Fruit fly (Drosophila melanogaster): ENCODE results near the gene brk.

brk gene

dm6 chrX:7306538-7307477 is 931 bp upstream of the brk start (continued):
- TF ChIP-seq sd (tag; optimal IDR thresholded peaks at IDR 0.05) (peak; percentile 79), CG2199 (GFP tag; IDR thresholded peaks at IDR 0.05) (no peak), sob (GFP tag; IDR thresholded peaks at IDR 0.05) (peak; percentile 53), Scr (GFP tag; IDR thresholded peaks at IDR 0.05; ENCODE audit: partially characterized antibody) (0 out of 2 replicates have a peak, but pooled peaks have one; percentile 7), unpg (GFP tag; optimal IDR thresholded peaks at IDR 0.05) (peak; percentile 83), ATbp (GFP tag; optimal IDR thresholded peaks at IDR 0.05) (peak; percentile 91), CG17385 (GFP tag; optimal IDR thresholded peaks at IDR 0.05) (peak; percentile 87), CG6854 (GFP tag; optimal IDR thresholded peaks at IDR 0.05) (peak; percentile 91), bcd (GFP tag; optimal IDR thresholded peaks at IDR 0.05) (peak; percentile 96), toy (GFP tag; IDR thresholded peaks at IDR 0.05) (no peak), CG6272 (GFP tag; IDR thresholded peaks at IDR 0.05) (peak; percentile 47), Six4 (GFP tag; optimal IDR thresholded peaks at IDR 0.05) (peak; percentile 79), Side (GFP tag; optimal IDR thresholded peaks at IDR 0.05) (no peak), slp2 (GFP tag; optimal IDR thresholded peaks at IDR 0.05) (peak; percentile 79), CG11247 (GFP tag; IDR thresholded peaks at IDR 0.05) (no peak; the same call in none of the 2 replicates), CG34376 (GFP tag; optimal IDR thresholded peaks at IDR 0.05) (no peak), CG17361 (GFP tag; IDR thresholded peaks at IDR 0.05) (peak; percentile 100), sc (optimal IDR thresholded peaks at IDR 0.05) (no peak), sc (GFP tag; optimal IDR thresholded peaks at IDR 0.05) (peak; percentile 95), Usf (GFP tag; optimal IDR thresholded peaks at IDR 0.05) (peak; percentile 97), CG17829 (tag; optimal IDR thresholded peaks at IDR 0.05) (peak; percentile 94), CG3726 (GFP tag; IDR thresholded peaks at IDR 0.05) (peak; percentile 68; the same call in 2 of the 3 replicates), rib (GFP tag; IDR thresholded peaks at IDR 0.05) (peak; percentile 86; the same call in 1 of the 2 replicates), jumu (GFP tag; optimal IDR thresholded peaks at IDR 0.05) (peak; percentile 60), trh (GFP tag; optimal IDR thresholded peaks at IDR 0.05) (peak; percentile 74), fd3F (GFP tag; optimal IDR thresholded peaks at IDR 0.05) (peak; percentile 89), pnt (GFP tag; optimal IDR thresholded peaks at IDR 0.05) (peak; percentile 73), Ssrp (tag; optimal IDR thresholded peaks at IDR 0.05) (peak; percentile 95), gem (tag; optimal IDR thresholded peaks at IDR 0.05) (peak; percentile 97), Dip2 (GFP tag; IDR thresholded peaks at IDR 0.05) (0 out of 2 replicates have a peak, but pooled peaks have one; percentile 5), CG7928 (GFP tag; optimal IDR thresholded peaks at IDR 0.05) (peak; percentile 53), CG12391 (tag; optimal IDR thresholded peaks at IDR 0.05) (peak; percentile 92), tio (GFP tag; optimal IDR thresholded peaks at IDR 0.05) (peak; percentile 94), Fer2 (tag; optimal IDR thresholded peaks at IDR 0.05) (peak; percentile 72), Asciz (GFP tag; optimal IDR thresholded peaks at IDR 0.05) (peak; percentile 95), zf30C (GFP tag; optimal IDR thresholded peaks at IDR 0.05) (no peak), pzg (GFP tag; optimal IDR thresholded peaks at IDR 0.05) (no peak), Trl (optimal IDR thresholded peaks at IDR 0.05) (peak; percentile 83 to 95), Trl (GFP tag; optimal IDR thresholded peaks at IDR 0.05) (peak; percentile 53), Vsx1 (GFP tag; optimal IDR thresholded peaks at IDR 0.05) (peak; percentile 89), CG2202 (tag; optimal IDR thresholded peaks at IDR 0.05) (peak; percentile 85), CG32767 (GFP tag; IDR thresholded peaks at IDR 0.05) (no peak; the same call in 1 of the 2 replicates), CG17359 (tag; optimal IDR thresholded peaks at IDR 0.05) (peak; percentile 90), pros (GFP tag; optimal IDR thresholded peaks at IDR 0.05) (no peak), NFAT (GFP tag; IDR thresholded peaks at IDR 0.05) (peak; percentile 39), lov (optimal IDR thresholded peaks at IDR 0.05) (no peak), lov (GFP tag; IDR thresholded peaks at IDR 0.05) (no peak), Rx (GFP tag; IDR thresholded peaks at IDR 0.05) (peak; percentile 58; the same call in 1 of the 2 replicates), Mes4 (GFP tag; optimal IDR thresholded peaks at IDR 0.05) (peak; percentile 71)
